Worm (Caenorhabditis elegans) whole organism, mixed stage, embryonic: Measurements from ENCODE around the gene sel-9.
"Not testable (repeated sequence)": the region's sequence is repeated elsewhere in the genome, so short reads cannot be mapped to it uniquely, and the experiment has no call there.

Experiments used
- blmp-1 ChIP-seq: fragments of 150-350 bp; optimal IDR thresholded peaks from 2 replicates; lab custom pipeline; 2014; ENCODE audit warnings: missing biosample characterization, missing genetic modification characterization
- elt-1 ChIP-seq: sonication (generic microtip); optimal IDR thresholded peaks from 2 replicates; lab custom pipeline; 2017; ENCODE audit warnings: missing genetic modification characterization, mild to moderate bottlenecking, missing compliant biosample characterization, antibody characterized with exemption, moderate library complexity, borderline replicate concordance; ENCODE audit not compliant: insufficient read depth
- lin-32 ChIP-seq: fragments of 200-800 bp; sonication (Bioruptor generic); optimal IDR thresholded peaks from 2 replicates; lab custom pipeline; 2018; ENCODE audit warnings: mild to moderate bottlenecking, missing genetic modification characterization, missing compliant biosample characterization
- nhr-12 ChIP-seq: fragments of 150-350 bp; optimal IDR thresholded peaks from 2 replicates; lab custom pipeline; 2014; ENCODE audit warnings: missing biosample characterization, missing genetic modification characterization
- sptf-1 ChIP-seq: sonication (generic microtip); optimal IDR thresholded peaks from 2 replicates; lab custom pipeline; 2017; ENCODE audit warnings: mild to moderate bottlenecking, missing genetic modification characterization, moderate library complexity, missing compliant biosample characterization
- unc-62 ChIP-seq: fragments of 150-350 bp; optimal IDR thresholded peaks from 2 replicates; lab custom pipeline; 2014; ENCODE audit warnings: missing biosample characterization, missing genetic modification reagents, missing genetic modification characterization

DNA sequence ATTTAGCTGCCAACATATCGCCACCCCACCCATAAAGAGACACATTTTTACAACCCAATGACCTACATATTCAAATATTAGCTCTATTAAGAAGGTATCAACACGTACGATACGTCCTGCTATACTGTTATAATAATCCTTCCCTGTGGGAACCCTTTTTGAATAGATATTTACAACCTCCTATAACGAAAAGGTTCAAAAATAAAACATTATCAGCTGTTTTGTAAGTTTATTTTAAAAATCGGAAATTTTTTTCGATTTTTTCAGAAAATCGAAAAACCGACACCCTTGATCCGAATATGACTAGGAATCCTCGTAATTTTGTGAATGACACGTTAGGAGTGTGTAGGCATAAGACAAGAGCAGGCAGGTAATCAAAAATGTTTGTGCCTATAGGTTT lies 38.5 kb upstream of the sel-9 start, which contains the start of gene C08D8.7:
- TF ChIP-seq elt-1 (tag; lab: Kevin White, UChicago); nhr-12 (tag; lab: Kevin White, UChicago); blmp-1; lin-32 (GFP tag; lab: Kevin White, UChicago); sptf-1 (tag; lab: Kevin White, UChicago); unc-62 (GFP tag; lab: Kevin White, UChicago): not testable (repeated sequence)
